Fruit fly (Drosophila melanogaster) whole organism, embryonic: ENCODE measurements around the gene Iris.

Experiments used
- B-H1 ChIP-seq: fragments of 200-800 bp; sonication (Bioruptor generic); IDR thresholded peaks from 3 replicates; pipeline ENCODE4 v1.3.6; 2022; ENCODE audit warnings: missing biosample characterization, missing genetic modification characterization
- Blimp-1 ChIP-seq: fragments of 200-800 bp; sonication (Bioruptor generic); optimal IDR thresholded peaks from 3 replicates; lab custom pipeline; 2018; ENCODE audit warnings: missing biosample characterization, missing genetic modification characterization, mild to moderate bottlenecking, moderate library complexity, missing genetic modification reagents
- Bteb2 ChIP-seq: fragments of 200-800 bp; sonication (Bioruptor generic); optimal IDR thresholded peaks from 2 replicates; lab custom pipeline; 2016; ENCODE audit warnings: missing biosample characterization, missing genetic modification characterization
- CG12071 ChIP-seq: fragments of 200-800 bp; sonication (Bioruptor generic); optimal IDR thresholded peaks from 3 replicates; lab custom pipeline; 2018; ENCODE audit warnings: missing biosample characterization, mild to moderate bottlenecking, missing genetic modification characterization
- CG13775 ChIP-seq: fragments of 200-800 bp; sonication (Bioruptor generic); optimal IDR thresholded peaks from 3 replicates; lab custom pipeline; 2017; ENCODE audit warnings: missing biosample characterization, mild to moderate bottlenecking, missing genetic modification characterization
- CG13894 ChIP-seq: fragments of 200-800 bp; sonication (Bioruptor generic); optimal IDR thresholded peaks from 3 replicates; lab custom pipeline; 2018; ENCODE audit warnings: missing biosample characterization, mild to moderate bottlenecking, missing genetic modification characterization, moderate library complexity
- CG15269 ChIP-seq: fragments of 200-800 bp; sonication (Bioruptor generic); optimal IDR thresholded peaks from 2 replicates; lab custom pipeline; 2018; ENCODE audit warnings: missing biosample characterization, mild to moderate bottlenecking, missing genetic modification characterization, moderate library complexity
- CG1602 ChIP-seq: fragments of 200-800 bp; sonication (Bioruptor generic); optimal IDR thresholded peaks from 3 replicates; lab custom pipeline; 2016; ENCODE audit warnings: missing biosample characterization, missing genetic modification characterization
- CG2678 ChIP-seq: fragments of 200-800 bp; sonication (Bioruptor generic); optimal IDR thresholded peaks from 3 replicates; lab custom pipeline; 2019; ENCODE audit warnings: missing biosample characterization, mild to moderate bottlenecking, missing genetic modification characterization, moderate library complexity
- CG30403 ChIP-seq: fragments of 200-800 bp; sonication (Bioruptor generic); optimal IDR thresholded peaks from 3 replicates; lab custom pipeline; 2016; ENCODE audit warnings: missing biosample characterization, missing genetic modification characterization
- CG7839 ChIP-seq: fragments of 200-800 bp; sonication (Bioruptor generic); optimal IDR thresholded peaks from 3 replicates; lab custom pipeline; 2018; ENCODE audit warnings: missing biosample characterization, mild to moderate bottlenecking, missing genetic modification characterization, moderate library complexity
- CG8388 ChIP-seq: fragments of 200-800 bp; sonication (Bioruptor generic); optimal IDR thresholded peaks from 2 replicates; lab custom pipeline; 2019; ENCODE audit warnings: missing biosample characterization, mild to moderate bottlenecking, missing genetic modification characterization, moderate library complexity
- CTCF ChIP-seq: fragments of 200-800 bp; sonication (Bioruptor generic); optimal IDR thresholded peaks from 2 replicates; lab custom pipeline; 2017; ENCODE audit warnings: missing biosample characterization, mild to moderate bottlenecking, missing genetic modification characterization, moderate library complexity
- D19B ChIP-seq: fragments of 200-800 bp; sonication (Bioruptor generic); optimal IDR thresholded peaks from 2 replicates; lab custom pipeline; 2017; ENCODE audit warnings: missing biosample characterization, mild to moderate bottlenecking, missing genetic modification characterization
- Ets65A ChIP-seq: fragments of 200-800 bp; sonication (Bioruptor generic); peaks from one replicate; lab custom pipeline; 2016; ENCODE audit warnings: missing biosample characterization, missing genetic modification characterization
- Fer2 ChIP-seq: fragments of 200-800 bp; sonication (Bioruptor generic); optimal IDR thresholded peaks from 2 replicates; lab custom pipeline; 2018; ENCODE audit warnings: missing biosample characterization, mild to moderate bottlenecking, missing genetic modification characterization, moderate library complexity
- GATAe ChIP-seq: fragments of 200-800 bp; sonication (Bioruptor generic); conservative IDR thresholded peaks from 2 replicates; pipeline ENCODE4 v1.3.6; 2022; ENCODE audit warnings: missing biosample characterization, missing genetic modification characterization
- Gsc ChIP-seq: fragments of 200-800 bp; sonication (Bioruptor generic); IDR thresholded peaks from 2 replicates; pipeline ENCODE4 v1.3.6; 2022; ENCODE audit warnings: missing biosample characterization, missing genetic modification characterization
- HHEX ChIP-seq: fragments of 200-800 bp; sonication (Bioruptor generic); optimal IDR thresholded peaks from 3 replicates; lab custom pipeline; 2017; ENCODE audit warnings: missing biosample characterization, mild to moderate bottlenecking, missing genetic modification characterization, missing genetic modification reagents
- HLH3B ChIP-seq: fragments of 200-800 bp; sonication (Bioruptor generic); IDR thresholded peaks from 2 replicates; pipeline ENCODE4 v1.3.6; 2022; ENCODE audit warnings: missing biosample characterization, missing genetic modification characterization
- HmgD ChIP-seq: fragments of 200-800 bp; sonication (Bioruptor generic); optimal IDR thresholded peaks from 3 replicates; lab custom pipeline; 2016; ENCODE audit warnings: missing biosample characterization, missing genetic modification characterization
- Hmr ChIP-seq: fragments of 200-800 bp; sonication (Bioruptor generic); optimal IDR thresholded peaks from 3 replicates; lab custom pipeline; 2017; ENCODE audit warnings: mild to moderate bottlenecking, missing biosample characterization, missing genetic modification reagents, missing genetic modification characterization
- Lim3 ChIP-seq: fragments of 200-800 bp; sonication (Bioruptor generic); IDR thresholded peaks from 2 replicates; pipeline ENCODE4 v1.3.6; 2022; ENCODE audit warnings: missing biosample characterization, missing genetic modification characterization
- Med ChIP-seq: fragments of 200-800 bp; sonication (Bioruptor generic); peaks from one replicate; lab custom pipeline; 2016; ENCODE audit warnings: missing biosample characterization, missing genetic modification characterization, mild to moderate bottlenecking, inconsistent platforms, moderate library complexity
- NC2β ChIP-seq: fragments of 200-800 bp; sonication (Bioruptor generic); optimal IDR thresholded peaks from 2 replicates; lab custom pipeline; 2016; ENCODE audit warnings: missing biosample characterization, missing genetic modification characterization
- Oli ChIP-seq: fragments of 200-800 bp; sonication (Bioruptor generic); optimal IDR thresholded peaks from 2 replicates; lab custom pipeline; 2018; ENCODE audit warnings: missing biosample characterization, mild to moderate bottlenecking, missing genetic modification characterization, moderate library complexity
- Pdp1 ChIP-seq, 2 experiments: fragments of 200-800 bp; sonication (Bioruptor generic); optimal IDR thresholded peaks; 3 replicates each; lab custom pipeline; 2016; ENCODE audit warnings: missing biosample characterization in 2 of 2, missing genetic modification characterization in 2 of 2, mild to moderate bottlenecking in 1 of 2, moderate library complexity in 1 of 2
- TFAM ChIP-seq: fragments of 200-800 bp; sonication (Bioruptor generic); optimal IDR thresholded peaks from 2 replicates; lab custom pipeline; 2017; ENCODE audit warnings: missing biosample characterization, missing genetic modification characterization, inconsistent platforms
- YL-1 ChIP-seq: fragments of 200-800 bp; sonication (Bioruptor generic); optimal IDR thresholded peaks from 3 replicates; lab custom pipeline; 2017; ENCODE audit warnings: missing biosample characterization, mild to moderate bottlenecking, missing genetic modification characterization
- abd-A ChIP-seq: fragments of 200-800 bp; sonication (Bioruptor generic); optimal IDR thresholded peaks from 3 replicates; lab custom pipeline; 2019; ENCODE audit warnings: missing biosample characterization, mild to moderate bottlenecking, missing genetic modification characterization, moderate library complexity
- bcd ChIP-seq: fragments of 200-800 bp; sonication (Bioruptor generic); optimal IDR thresholded peaks from 2 replicates; lab custom pipeline; 2017; ENCODE audit warnings: missing biosample characterization, mild to moderate bottlenecking, missing genetic modification characterization
- caup ChIP-seq: fragments of 200-800 bp; sonication (Bioruptor generic); optimal IDR thresholded peaks from 3 replicates; lab custom pipeline; 2017; ENCODE audit warnings: missing biosample characterization, mild to moderate bottlenecking, missing genetic modification characterization, moderate library complexity; ENCODE audit not compliant: severe bottlenecking
- croc ChIP-seq: fragments of 200-800 bp; sonication (Bioruptor generic); conservative IDR thresholded peaks from 3 replicates; pipeline ENCODE4 v1.3.6; 2022; ENCODE audit warnings: missing biosample characterization, missing genetic modification characterization
- disco-r ChIP-seq: fragments of 200-800 bp; sonication (Bioruptor generic); optimal IDR thresholded peaks from 2 replicates; lab custom pipeline; 2016; ENCODE audit warnings: missing biosample characterization, missing genetic modification characterization
- dm ChIP-seq: fragments of 200-800 bp; sonication (Bioruptor generic); optimal IDR thresholded peaks from 3 replicates; lab custom pipeline; 2016; ENCODE audit warnings: missing biosample characterization, missing genetic modification characterization
- fru ChIP-seq: fragments of >200 bp; optimal IDR thresholded peaks from 2 replicates; lab custom pipeline; 2017
- gcm ChIP-seq: fragments of 200-800 bp; sonication (Bioruptor generic); optimal IDR thresholded peaks from 2 replicates; lab custom pipeline; 2019; ENCODE audit warnings: missing biosample characterization, mild to moderate bottlenecking, missing genetic modification characterization, moderate library complexity
- gem ChIP-seq: fragments of 200-800 bp; sonication (Bioruptor generic); optimal IDR thresholded peaks from 2 replicates; lab custom pipeline; 2019; ENCODE audit warnings: missing biosample characterization, mild to moderate bottlenecking, missing genetic modification characterization, moderate library complexity
- inv ChIP-seq: fragments of 200-800 bp; sonication (Bioruptor generic); IDR thresholded peaks from 2 replicates; pipeline ENCODE4 v1.3.6; 2022; ENCODE audit warnings: missing biosample characterization, missing genetic modification characterization; ENCODE audit not compliant: partially characterized antibody
- lov ChIP-seq, 2 experiments: fragments of 200-800 bp in 1 of 2; fragments of >200 bp in 1 of 2; sonication (Bioruptor generic) in 1 of 2; IDR thresholded peaks in 1 of 2; optimal IDR thresholded peaks in 1 of 2; 2 replicates in 1 of 2; 3 replicates in 1 of 2; pipeline versions ENCODE4 v1.3.6 to Lab custom; 2017 to 2022; ENCODE audit warnings: missing biosample characterization in 1 of 2, missing genetic modification characterization in 1 of 2
- luna ChIP-seq: fragments of 200-800 bp; sonication (Bioruptor generic); optimal IDR thresholded peaks from 2 replicates; lab custom pipeline; 2016; ENCODE audit warnings: missing biosample characterization, missing genetic modification characterization
- odd ChIP-seq: fragments of 200-800 bp; sonication (Bioruptor generic); optimal IDR thresholded peaks from 2 replicates; lab custom pipeline; 2017; ENCODE audit warnings: missing biosample characterization, mild to moderate bottlenecking, missing genetic modification characterization
- pros ChIP-seq: fragments of 200-800 bp; sonication (Bioruptor generic); optimal IDR thresholded peaks from 3 replicates; lab custom pipeline; 2019; ENCODE audit warnings: missing biosample characterization, mild to moderate bottlenecking, missing genetic modification characterization, moderate library complexity
- psq ChIP-seq: fragments of 200-800 bp; sonication (Bioruptor generic); optimal IDR thresholded peaks from 2 replicates; lab custom pipeline; 2017; ENCODE audit warnings: missing biosample characterization, missing genetic modification characterization
- scrt ChIP-seq: fragments of 200-800 bp; sonication (Bioruptor generic); optimal IDR thresholded peaks from 2 replicates; lab custom pipeline; 2018; ENCODE audit warnings: missing biosample characterization, mild to moderate bottlenecking, missing genetic modification characterization, moderate library complexity
- sd ChIP-seq: fragments of 200-800 bp; sonication (Bioruptor generic); optimal IDR thresholded peaks from 3 replicates; lab custom pipeline; 2018; ENCODE audit warnings: missing biosample characterization, mild to moderate bottlenecking, missing genetic modification characterization, moderate library complexity
- seq ChIP-seq: fragments of 200-800 bp; sonication (Bioruptor generic); IDR thresholded peaks from 2 replicates; pipeline ENCODE4 v1.3.6; 2022; ENCODE audit warnings: missing biosample characterization, missing genetic modification characterization
- trem ChIP-seq: fragments of 200-800 bp; optimal IDR thresholded peaks from 3 replicates; lab custom pipeline; 2019; ENCODE audit warnings: missing biosample characterization, mild to moderate bottlenecking, missing genetic modification characterization, moderate library complexity
- ttk ChIP-seq: fragments of 200-800 bp; sonication (Bioruptor generic); IDR thresholded peaks from 2 replicates; pipeline ENCODE4 v2.1.2; 2022; ENCODE audit warnings: missing biosample characterization, missing genetic modification characterization
- tup ChIP-seq: fragments of 200-800 bp; sonication (Bioruptor generic); optimal IDR thresholded peaks from 2 replicates; lab custom pipeline; 2016; ENCODE audit warnings: missing biosample characterization, mild to moderate bottlenecking, missing genetic modification characterization, moderate library complexity

Gene Iris

dm6 chr2L:1136993-1137392 is 3.1 kb upstream of the Iris start:
- TF ChIP-seq NC2β (GFP tag; lab: Kevin White, UChicago) (no peak), abd-A (tag; lab: Kevin White, UChicago) (peak; percentile 1), Med (GFP tag; lab: Kevin White, UChicago) (peak; percentile 11), Gsc (GFP tag; lab: Robert Waterston, UW) (no peak), gem (tag; lab: Kevin White, UChicago) (no peak), scrt (peak; percentile 93)

DNA sequence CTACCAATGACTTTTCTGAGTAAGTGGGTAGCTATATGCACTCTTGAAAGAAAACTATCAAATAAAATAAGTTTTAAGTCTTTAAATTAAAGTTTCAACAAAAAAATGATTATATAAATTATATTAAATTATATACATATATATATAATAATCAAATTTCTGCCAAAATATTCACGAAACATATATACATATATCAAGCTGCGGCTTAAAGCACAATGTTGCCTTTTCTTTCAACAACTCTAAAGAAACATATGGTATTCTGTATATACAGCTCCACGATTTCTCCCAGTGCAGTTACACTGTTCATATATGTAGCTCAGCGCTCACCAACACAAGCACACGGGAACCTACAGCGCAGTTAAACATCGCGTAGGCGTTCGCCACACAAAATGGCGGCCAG is 1.6 kb upstream of the Iris start:
- peak; percentile 26 for TF ChIP-seq caup (GFP tag; lab: Kevin White, UChicago)
- TF ChIP-seq CG12071 (GFP tag; lab: Kevin White, UChicago), result no peak
- no peak for TF ChIP-seq CG30403 (GFP tag; lab: Kevin White, UChicago)
- peak; percentile 22 for TF ChIP-seq bcd (GFP tag; lab: Kevin White, UChicago)
- no peak for TF ChIP-seq CTCF
- TF ChIP-seq croc, result no peak
- no peak for TF ChIP-seq CG13894
- TF ChIP-seq ttk (GFP tag; lab: Robert Waterston, UW), result no peak
- no peak for TF ChIP-seq GATAe
- TF ChIP-seq tup, result no peak
- TF ChIP-seq CG13775 (GFP tag; lab: Kevin White, UChicago), result peak; percentile 16
- TF ChIP-seq trem (tag; lab: Kevin White, UChicago), result no peak
- no peak for TF ChIP-seq sd (tag; lab: Kevin White, UChicago)
- TF ChIP-seq Hmr (GFP tag; lab: Kevin White, UChicago), result peak; percentile 67
- no peak for TF ChIP-seq B-H1
- no peak for TF ChIP-seq YL-1 (GFP tag; lab: Kevin White, UChicago)
- no peak for TF ChIP-seq CG8388 (GFP tag; lab: Kevin White, UChicago)
- TF ChIP-seq pros (GFP tag; lab: Kevin White, UChicago), result no peak
- TF ChIP-seq seq, result no peak
- peak; percentile 7 for TF ChIP-seq HHEX (GFP tag; lab: Kevin White, UChicago)
- TF ChIP-seq fru (lab: Kevin White, UChicago), result no peak
- no peak for TF ChIP-seq Ets65A (GFP tag; lab: Kevin White, UChicago)
- no peak for TF ChIP-seq lov (optimal IDR thresholded peaks at IDR 0.05; lab: Kevin White, UChicago)
- no peak for TF ChIP-seq lov (GFP tag; IDR thresholded peaks at IDR 0.05; lab: Robert Waterston, UW)
- TF ChIP-seq Pdp1 (GFP tag; optimal IDR thresholded peaks at IDR 0.05; lab: Kevin White, UChicago), result no peak
- TF ChIP-seq CG2678 (tag; lab: Kevin White, UChicago), result peak; percentile 60
- TF ChIP-seq D19B (GFP tag; lab: Kevin White, UChicago), result no peak
- no peak for TF ChIP-seq HmgD (GFP tag; lab: Kevin White, UChicago)
- no peak for TF ChIP-seq Oli (tag; lab: Kevin White, UChicago)
- no peak for TF ChIP-seq psq (GFP tag; lab: Kevin White, UChicago)
- TF ChIP-seq Lim3 (GFP tag; lab: Robert Waterston, UW), result no peak
- TF ChIP-seq inv, result no peak
- peak; percentile 34 for TF ChIP-seq CG15269 (tag; lab: Kevin White, UChicago)
- no peak for TF ChIP-seq odd (GFP tag; lab: Kevin White, UChicago)
- no peak for TF ChIP-seq TFAM (GFP tag; lab: Kevin White, UChicago)
- no peak for TF ChIP-seq CG1602 (GFP tag; lab: Kevin White, UChicago)
- TF ChIP-seq HLH3B (GFP tag; lab: Robert Waterston, UW), result no peak
- TF ChIP-seq Blimp-1, result no peak
- no peak for TF ChIP-seq Bteb2 (GFP tag; lab: Kevin White, UChicago)
- TF ChIP-seq gcm (GFP tag; lab: Kevin White, UChicago), result no peak
- no peak for TF ChIP-seq luna (GFP tag; lab: Kevin White, UChicago)
- TF ChIP-seq disco-r (GFP tag; lab: Kevin White, UChicago), result no peak
- peak; percentile 19 for TF ChIP-seq CG7839 (tag; lab: Kevin White, UChicago)
- TF ChIP-seq Fer2 (tag; lab: Kevin White, UChicago), result no peak
- no peak for TF ChIP-seq dm (GFP tag; lab: Kevin White, UChicago)
